Fruit fly (Drosophila melanogaster): ENCODE measurements around the gene CG15721.

dm6 chrX:12976131-12976530, 5.6 kb downstream of the CG15721 start, which contains the start of gene CG12716:
- TF ChIP-seq Sin3A (optimal IDR thresholded peaks at IDR 0.05) (no peak), insv (optimal IDR thresholded peaks at IDR 0.05) (no peak), psq (optimal IDR thresholded peaks at IDR 0.05) (no peak), h (optimal IDR thresholded peaks at IDR 0.05) (no peak), ttk (optimal IDR thresholded peaks at IDR 0.05) (no peak), Myc (optimal IDR thresholded peaks at IDR 0.05) (no peak)

All from Kc167 (cell line).